Fruit fly (Drosophila melanogaster) whole organism, wandering third instar larva: ENCODE measurements around the gene Loxl1.

Experiments used
- Abd-B ChIP-seq: fragments of >200 bp; optimal IDR thresholded peaks from 2 replicates; lab custom pipeline; 2017; ENCODE audit warnings: missing biosample characterization, missing genetic modification characterization
- CG32264 ChIP-seq: fragments of 200-800 bp; sonication (Bioruptor generic); optimal IDR thresholded peaks from 2 replicates; lab custom pipeline; 2016; ENCODE audit warnings: missing biosample characterization, missing genetic modification characterization
- CG9705 ChIP-seq: fragments of 200-800 bp; sonication (Bioruptor generic); optimal IDR thresholded peaks from 2 replicates; lab custom pipeline; 2018; ENCODE audit warnings: missing biosample characterization, mild to moderate bottlenecking, missing genetic modification characterization
- CrebA ChIP-seq: fragments of 200-800 bp; sonication (Bioruptor generic); optimal IDR thresholded peaks from 2 replicates; lab custom pipeline; 2016; ENCODE audit warnings: missing biosample characterization, mild to moderate bottlenecking, missing genetic modification characterization, borderline replicate concordance
- Dfd ChIP-seq: fragments of >200 bp; optimal IDR thresholded peaks from 2 replicates; lab custom pipeline; 2017; ENCODE audit warnings: missing biosample characterization, missing genetic modification characterization
- Dif ChIP-seq: fragments of 200-275, 200-300 bp; sonication (Bioruptor generic); optimal IDR thresholded peaks from 2 replicates; lab custom pipeline; 2018; ENCODE audit warnings: missing biosample characterization, missing genetic modification characterization; ENCODE audit not compliant: partially characterized antibody
- GATAd ChIP-seq: sonication (Bioruptor generic); optimal IDR thresholded peaks from 2 replicates; lab custom pipeline; 2016; ENCODE audit warnings: missing biosample characterization, missing genetic modification characterization
- Hnf4 ChIP-seq: fragments of 200-800 bp; sonication (Bioruptor generic); optimal IDR thresholded peaks from 2 replicates; lab custom pipeline; 2016; ENCODE audit warnings: missing biosample characterization, mild to moderate bottlenecking, missing genetic modification characterization
- Hr78 ChIP-seq: fragments of >200 bp; optimal IDR thresholded peaks from 2 replicates; lab custom pipeline; 2017; ENCODE audit warnings: missing biosample characterization, missing genetic modification characterization
- Hr83 ChIP-seq: fragments of 200-300 bp; sonication (Bioruptor generic); optimal IDR thresholded peaks from 2 replicates; lab custom pipeline; 2016; ENCODE audit warnings: missing biosample characterization, mild to moderate bottlenecking, missing genetic modification characterization, moderate library complexity; ENCODE audit not compliant: poor library complexity, severe bottlenecking
- Jra ChIP-seq: sonication (Bioruptor generic); optimal IDR thresholded peaks from 2 replicates; lab custom pipeline; 2016; ENCODE audit warnings: missing biosample characterization, missing genetic modification characterization
- Mio ChIP-seq: sonication (Bioruptor generic); optimal IDR thresholded peaks from 2 replicates; lab custom pipeline; 2016; ENCODE audit warnings: missing biosample characterization, missing genetic modification characterization
- Myc ChIP-seq: fragments of >200 bp; optimal IDR thresholded peaks from 2 replicates; lab custom pipeline; 2017
- OdsH ChIP-seq: fragments of 200-800 bp; sonication (Bioruptor generic); optimal IDR thresholded peaks from 2 replicates; lab custom pipeline; 2016; ENCODE audit warnings: missing biosample characterization, mild to moderate bottlenecking, missing genetic modification characterization
- Rel ChIP-seq, 2 experiments: fragments of 200-800 bp; sonication (Bioruptor generic) in 1 of 2; optimal IDR thresholded peaks; 2 replicates in 1 of 2; 3 replicates in 1 of 2; lab custom pipeline; 2016 to 2019; ENCODE audit warnings: mild to moderate bottlenecking in 2 of 2, missing biosample characterization in 2 of 2, missing genetic modification characterization in 2 of 2, moderate library complexity in 1 of 2
- Sp1 ChIP-seq: fragments of 200-800 bp; sonication (Bioruptor generic); optimal IDR thresholded peaks from 3 replicates; lab custom pipeline; 2019; ENCODE audit warnings: missing biosample characterization, mild to moderate bottlenecking, missing genetic modification characterization, moderate library complexity
- Vsx2 ChIP-seq: fragments of 200-300, 225-300 bp; sonication (Bioruptor generic); optimal IDR thresholded peaks from 2 replicates; lab custom pipeline; 2018; ENCODE audit warnings: missing biosample characterization, missing genetic modification characterization; ENCODE audit not compliant: partially characterized antibody
- dl ChIP-seq, 2 experiments: fragments of 175-275, 200-275 bp in 1 of 2; fragments of 200-275 bp in 1 of 2; sonication (Bioruptor generic); optimal IDR thresholded peaks; lab custom pipeline; 2018; ENCODE audit warnings: mild to moderate bottlenecking in 2 of 2, missing biosample characterization in 2 of 2, missing genetic modification characterization in 2 of 2, moderate library complexity in 2 of 2; ENCODE audit not compliant: partially characterized antibody in 2 of 2, insufficient read depth in 1 of 2
- dmrt93B ChIP-seq: fragments of 200-800 bp; sonication (Bioruptor generic); optimal IDR thresholded peaks from 2 replicates; lab custom pipeline; 2018; ENCODE audit warnings: missing biosample characterization, mild to moderate bottlenecking, missing genetic modification characterization
- dsf ChIP-seq: sonication (Bioruptor generic); optimal IDR thresholded peaks from 2 replicates; lab custom pipeline; 2016; ENCODE audit warnings: missing biosample characterization, missing genetic modification characterization, borderline replicate concordance
- ey ChIP-seq: fragments of 200-800 bp; sonication (Bioruptor generic); optimal IDR thresholded peaks from 2 replicates; lab custom pipeline; 2016; ENCODE audit warnings: missing biosample characterization, missing genetic modification characterization
- foxo ChIP-seq, 2 experiments: fragments of 200-800 bp; sonication (Bioruptor generic); optimal IDR thresholded peaks; 2 replicates in 1 of 2; 3 replicates in 1 of 2; lab custom pipeline; 2016 to 2017; ENCODE audit warnings: missing biosample characterization in 2 of 2, missing genetic modification characterization in 2 of 2
- fru ChIP-seq: fragments of 200-800 bp; sonication (Bioruptor generic); optimal IDR thresholded peaks from 3 replicates; lab custom pipeline; 2016; ENCODE audit warnings: missing biosample characterization, mild to moderate bottlenecking, missing genetic modification characterization
- h ChIP-seq: fragments of 200-800 bp; sonication (Bioruptor generic); optimal IDR thresholded peaks from 3 replicates; lab custom pipeline; 2016; ENCODE audit warnings: missing biosample characterization, mild to moderate bottlenecking, missing genetic modification characterization
- jim ChIP-seq: fragments of 175-275, 200-325 bp; sonication (Bioruptor generic); optimal IDR thresholded peaks from 2 replicates; lab custom pipeline; 2016; ENCODE audit warnings: missing biosample characterization, mild to moderate bottlenecking, missing genetic modification characterization
- pan ChIP-seq: fragments of >200 bp; optimal IDR thresholded peaks from 2 replicates; lab custom pipeline; 2017
- psq ChIP-seq: fragments of 200-800 bp; sonication (Bioruptor generic); optimal IDR thresholded peaks from 3 replicates; lab custom pipeline; 2017; ENCODE audit warnings: missing biosample characterization, mild to moderate bottlenecking, missing genetic modification characterization, moderate library complexity
- sv ChIP-seq: fragments of 200-800 bp; sonication (Bioruptor generic); optimal IDR thresholded peaks from 3 replicates; lab custom pipeline; 2016; ENCODE audit warnings: missing biosample characterization, missing genetic modification characterization
- tai ChIP-seq: sonication (Bioruptor generic); optimal IDR thresholded peaks from 2 replicates; lab custom pipeline; 2016; ENCODE audit warnings: missing biosample characterization, missing genetic modification characterization
- usp ChIP-seq: fragments of >200 bp; optimal IDR thresholded peaks from 2 replicates; lab custom pipeline; 2017; ENCODE audit warnings: missing biosample characterization, missing genetic modification characterization
- woc ChIP-seq: sonication (Bioruptor generic); optimal IDR thresholded peaks from 2 replicates; lab custom pipeline; 2016; ENCODE audit warnings: missing biosample characterization, mild to moderate bottlenecking, missing genetic modification characterization

Gene Loxl1

dm6 chr3R:31443455-31443854 is 16.2 kb downstream of the Loxl1 start:
- TF ChIP-seq GATAd (GFP tag; lab: Kevin White, UChicago) = no peak
- TF ChIP-seq Hr78 (GFP tag; lab: Kevin White, UChicago) = no peak
- no peak for TF ChIP-seq woc (GFP tag; lab: Kevin White, UChicago)
- no peak for TF ChIP-seq Vsx2
- peak in 1 of 2 experiments; percentile 11 for TF ChIP-seq foxo (GFP tag; optimal IDR thresholded peaks at IDR 0.05; lab: Kevin White, UChicago)
- TF ChIP-seq h (GFP tag; lab: Kevin White, UChicago) = peak; percentile 37
- TF ChIP-seq fru = peak; percentile 18
- TF ChIP-seq psq (GFP tag; lab: Kevin White, UChicago) = peak; percentile 22
- TF ChIP-seq OdsH = peak; percentile 8
- TF ChIP-seq sv = no peak

- TF ChIP-seq fru = no peak
- TF ChIP-seq dsf = no peak
- no peak for TF ChIP-seq Dfd (GFP tag; lab: Kevin White, UChicago)
- TF ChIP-seq pan (lab: Kevin White, UChicago) = no peak
- no peak for TF ChIP-seq Rel (GFP tag; optimal IDR thresholded peaks at IDR 0.05; lab: Kevin White, UChicago)
- no peak for TF ChIP-seq Rel (tag; optimal IDR thresholded peaks at IDR 0.05; lab: Kevin White, UChicago)
- TF ChIP-seq Jra = no peak
- TF ChIP-seq Vsx2 = no peak
- no peak for TF ChIP-seq GATAd (GFP tag; lab: Kevin White, UChicago)
- TF ChIP-seq Hr83 (GFP tag; lab: Kevin White, UChicago) = no peak
- TF ChIP-seq CG32264 (GFP tag; lab: Kevin White, UChicago) = no peak
- no peak for TF ChIP-seq tai
- TF ChIP-seq dl (GFP tag; optimal IDR thresholded peaks at IDR 0.05; lab: Kevin White, UChicago; ENCODE audit: insufficient read depth in 1 of 2, partially characterized antibody in 2 of 2) = no peak
- no peak for TF ChIP-seq jim (GFP tag; lab: Kevin White, UChicago)
- TF ChIP-seq, all 38 proteins: peak for 0
These were observed 16.6 kb downstream of the Loxl1 start for dm6 chr3R:31443023-31443422.

- TF ChIP-seq CG9705 (GFP tag; lab: Kevin White, UChicago) = no peak
- no peak for TF ChIP-seq usp (GFP tag; lab: Kevin White, UChicago)
- TF ChIP-seq dmrt93B (GFP tag; lab: Kevin White, UChicago) = no peak
- no peak for TF ChIP-seq OdsH
- no peak for TF ChIP-seq Jra
- no peak for TF ChIP-seq Abd-B (GFP tag; lab: Kevin White, UChicago)
- TF ChIP-seq Dfd (GFP tag; lab: Kevin White, UChicago) = no peak
- no peak for TF ChIP-seq CrebA
- TF ChIP-seq ey (GFP tag; lab: Kevin White, UChicago) = no peak
- TF ChIP-seq fru = no peak
- TF ChIP-seq woc (GFP tag; lab: Kevin White, UChicago) = no peak
- TF ChIP-seq Myc = no peak
These were observed 19.1 kb downstream of the Loxl1 start for dm6 chr3R:31440561-31440960.

dm6 chr3R:31439986-31440385 is 19.7 kb downstream of the Loxl1 start:
- TF ChIP-seq Hr78 (GFP tag; lab: Kevin White, UChicago) (no peak), Mio (GFP tag; lab: Kevin White, UChicago) (no peak), ey (GFP tag; lab: Kevin White, UChicago) (no peak), Dif (GFP tag; lab: Kevin White, UChicago) (no peak), Hr83 (GFP tag; lab: Kevin White, UChicago) (no peak), psq (GFP tag; lab: Kevin White, UChicago) (no peak), Hnf4 (GFP tag; lab: Kevin White, UChicago) (no peak), Rel (GFP tag; optimal IDR thresholded peaks at IDR 0.05; lab: Kevin White, UChicago) (no peak), Rel (tag; optimal IDR thresholded peaks at IDR 0.05; lab: Kevin White, UChicago) (no peak), Sp1 (no peak), usp (GFP tag; lab: Kevin White, UChicago) (no peak)

- TF ChIP-seq GATAd (GFP tag; lab: Kevin White, UChicago) (no peak), Rel (GFP tag; optimal IDR thresholded peaks at IDR 0.05; lab: Kevin White, UChicago) (no peak), Rel (tag; optimal IDR thresholded peaks at IDR 0.05; lab: Kevin White, UChicago) (peak; percentile 4)
These were observed 20.8 kb downstream of the Loxl1 start for dm6 chr3R:31438856-31439255.
